Fruit fly (Drosophila melanogaster) whole organism, embryonic: Measurements from ENCODE around the gene CG1632.

Experiments used
- Bteb2 ChIP-seq: fragments of 200-800 bp; sonication (Bioruptor generic); optimal IDR thresholded peaks from 2 replicates; lab custom pipeline; 2016; ENCODE audit warnings: missing biosample characterization, missing genetic modification characterization
- CG11093 ChIP-seq: fragments of 200-800 bp; sonication (Bioruptor generic); IDR thresholded peaks from 3 replicates; pipeline ENCODE4 v1.3.6; 2022; ENCODE audit warnings: missing biosample characterization, missing genetic modification characterization
- CG11504 ChIP-seq: fragments of 200-800 bp; sonication (Bioruptor generic); optimal IDR thresholded peaks from 3 replicates; lab custom pipeline; 2019; ENCODE audit warnings: missing biosample characterization, mild to moderate bottlenecking, missing genetic modification characterization, moderate library complexity
- CG1233 ChIP-seq: fragments of 200-800 bp; sonication (Bioruptor generic); optimal IDR thresholded peaks from 4 replicates; lab custom pipeline; 2018; ENCODE audit warnings: missing biosample characterization, mild to moderate bottlenecking, missing genetic modification characterization
- CG12391 ChIP-seq: fragments of 200-800 bp; sonication (Bioruptor generic); optimal IDR thresholded peaks from 3 replicates; lab custom pipeline; 2018; ENCODE audit warnings: missing biosample characterization, mild to moderate bottlenecking, missing genetic modification characterization, moderate library complexity
- CG12744 ChIP-seq: fragments of 200-800 bp; sonication (Bioruptor generic); optimal IDR thresholded peaks from 2 replicates; lab custom pipeline; 2016; ENCODE audit warnings: missing biosample characterization, missing genetic modification characterization
- CG13123 ChIP-seq: fragments of 200-800 bp; sonication (Bioruptor generic); optimal IDR thresholded peaks from 2 replicates; lab custom pipeline; 2016; ENCODE audit warnings: missing biosample characterization, missing genetic modification characterization
- CG13287 ChIP-seq: fragments of 200-800 bp; sonication (Bioruptor generic); IDR thresholded peaks from 2 replicates; pipeline ENCODE4 v1.3.6; 2022; ENCODE audit warnings: missing biosample characterization, missing genetic modification characterization; ENCODE audit not compliant: partially characterized antibody
- CG14050 ChIP-seq: fragments of 200-800 bp; sonication (Bioruptor generic); IDR thresholded peaks from 3 replicates; pipeline ENCODE4 v1.3.6; 2022; ENCODE audit warnings: missing biosample characterization, missing genetic modification characterization
- CG16815 ChIP-seq: fragments of 200-800 bp; sonication (Bioruptor generic); optimal IDR thresholded peaks from 3 replicates; lab custom pipeline; 2017; ENCODE audit warnings: missing biosample characterization, mild to moderate bottlenecking, missing genetic modification characterization
- CG17912 ChIP-seq: fragments of 200-800 bp; sonication (Bioruptor generic); optimal IDR thresholded peaks from 2 replicates; lab custom pipeline; 2018; ENCODE audit warnings: missing biosample characterization, mild to moderate bottlenecking, missing genetic modification characterization
- CG2129 ChIP-seq: fragments of 200-800 bp; sonication (Bioruptor generic); IDR thresholded peaks from 2 replicates; pipeline ENCODE4 v1.3.6; 2022; ENCODE audit warnings: missing biosample characterization, missing genetic modification characterization; ENCODE audit not compliant: partially characterized antibody
- CG31224 ChIP-seq: fragments of 200-800 bp; sonication (Bioruptor generic); IDR thresholded peaks from 2 replicates; pipeline ENCODE4 v1.3.6; 2022; ENCODE audit warnings: missing biosample characterization, missing genetic modification characterization
- CG4282 ChIP-seq: fragments of 200-800 bp; sonication (Bioruptor generic); optimal IDR thresholded peaks from 2 replicates; lab custom pipeline; 2016; ENCODE audit warnings: missing biosample characterization, missing genetic modification characterization
- CG6791 ChIP-seq: fragments of 200-800 bp; sonication (Bioruptor generic); IDR thresholded peaks from 3 replicates; pipeline ENCODE4 v1.3.6; 2022; ENCODE audit warnings: missing biosample characterization, missing genetic modification characterization; ENCODE audit not compliant: partially characterized antibody
- CG7556 ChIP-seq: fragments of 200-800 bp; sonication (Bioruptor generic); optimal IDR thresholded peaks from 2 replicates; lab custom pipeline; 2017; ENCODE audit warnings: missing biosample characterization, mild to moderate bottlenecking, missing genetic modification characterization
- CG9215 ChIP-seq: fragments of 200-800 bp; sonication (Bioruptor generic); IDR thresholded peaks from 2 replicates; pipeline ENCODE4 v1.3.6; 2022; ENCODE audit warnings: missing biosample characterization, missing genetic modification characterization
- Camta ChIP-seq: fragments of 200-800 bp; sonication (Bioruptor generic); optimal IDR thresholded peaks from 2 replicates; lab custom pipeline; 2016; ENCODE audit warnings: missing biosample characterization, missing genetic modification characterization
- CoRest ChIP-seq: fragments of 200-800 bp; sonication (Bioruptor generic); optimal IDR thresholded peaks from 3 replicates; lab custom pipeline; 2018; ENCODE audit warnings: missing biosample characterization, mild to moderate bottlenecking, missing genetic modification characterization, moderate library complexity
- Dp ChIP-seq: fragments of 200-800 bp; sonication (Bioruptor generic); optimal IDR thresholded peaks from 2 replicates; lab custom pipeline; 2018; ENCODE audit warnings: missing biosample characterization, mild to moderate bottlenecking, missing genetic modification characterization, moderate library complexity
- Dref ChIP-seq: fragments of 200-800 bp; sonication (Bioruptor generic); IDR thresholded peaks from 2 replicates; pipeline ENCODE4 v1.3.6; 2022; ENCODE audit warnings: missing biosample characterization, missing genetic modification characterization
- Fer2 ChIP-seq: fragments of 200-800 bp; sonication (Bioruptor generic); optimal IDR thresholded peaks from 2 replicates; lab custom pipeline; 2018; ENCODE audit warnings: missing biosample characterization, mild to moderate bottlenecking, missing genetic modification characterization, moderate library complexity
- HLH3B ChIP-seq: fragments of 200-800 bp; sonication (Bioruptor generic); IDR thresholded peaks from 2 replicates; pipeline ENCODE4 v1.3.6; 2022; ENCODE audit warnings: missing biosample characterization, missing genetic modification characterization
- Hey ChIP-seq: fragments of 200-800 bp; sonication (Bioruptor generic); optimal IDR thresholded peaks from 3 replicates; lab custom pipeline; 2018; ENCODE audit warnings: missing biosample characterization, mild to moderate bottlenecking, missing genetic modification characterization
- Hmx ChIP-seq: fragments of 200-800 bp; sonication (Bioruptor generic); optimal IDR thresholded peaks from 2 replicates; lab custom pipeline; 2016; ENCODE audit warnings: missing biosample characterization, missing genetic modification characterization
- Hsf ChIP-seq: fragments of 200-800 bp; sonication (Bioruptor generic); optimal IDR thresholded peaks from 3 replicates; lab custom pipeline; 2016; ENCODE audit warnings: missing biosample characterization, missing genetic modification characterization
- Mrtf ChIP-seq: fragments of 200-800 bp; sonication (Bioruptor generic); IDR thresholded peaks from 3 replicates; pipeline ENCODE4 v1.3.6; 2022; ENCODE audit warnings: missing biosample characterization, missing genetic modification characterization
- NC2α ChIP-seq: fragments of 200-800 bp; sonication (Bioruptor generic); optimal IDR thresholded peaks from 2 replicates; lab custom pipeline; 2016; ENCODE audit warnings: missing biosample characterization, missing genetic modification characterization
- Nf-YB ChIP-seq: fragments of 200-800 bp; sonication (Bioruptor generic); optimal IDR thresholded peaks from 3 replicates; lab custom pipeline; 2019; ENCODE audit warnings: missing biosample characterization, mild to moderate bottlenecking, missing genetic modification characterization, moderate library complexity
- PHDP ChIP-seq: fragments of 200-800 bp; sonication (Bioruptor generic); optimal IDR thresholded peaks from 3 replicates; lab custom pipeline; 2018; ENCODE audit warnings: missing biosample characterization, mild to moderate bottlenecking, missing genetic modification characterization, moderate library complexity
- Pdp1 ChIP-seq, 2 experiments: fragments of 200-800 bp; sonication (Bioruptor generic); optimal IDR thresholded peaks; 3 replicates each; lab custom pipeline; 2016; ENCODE audit warnings: missing biosample characterization in 2 of 2, missing genetic modification characterization in 2 of 2, mild to moderate bottlenecking in 1 of 2, moderate library complexity in 1 of 2
- Rfx ChIP-seq: fragments of 200-800 bp; sonication (Bioruptor generic); IDR thresholded peaks from 2 replicates; pipeline ENCODE4 v1.3.6; 2022; ENCODE audit warnings: missing biosample characterization, missing genetic modification characterization
- Scr ChIP-seq: fragments of 200-800 bp; sonication (Bioruptor generic); IDR thresholded peaks from 2 replicates; pipeline ENCODE4 v1.3.6; 2022; ENCODE audit warnings: missing biosample characterization, missing genetic modification characterization; ENCODE audit not compliant: partially characterized antibody
- aop ChIP-seq: fragments of 200-800 bp; sonication (Bioruptor generic); IDR thresholded peaks from 2 replicates; pipeline ENCODE4 v1.3.6; 2022; ENCODE audit warnings: missing biosample characterization, missing genetic modification characterization
- caup ChIP-seq: fragments of 200-800 bp; sonication (Bioruptor generic); optimal IDR thresholded peaks from 3 replicates; lab custom pipeline; 2017; ENCODE audit warnings: missing biosample characterization, mild to moderate bottlenecking, missing genetic modification characterization, moderate library complexity; ENCODE audit not compliant: severe bottlenecking
- da ChIP-seq: fragments of 200-800 bp; sonication (Bioruptor generic); optimal IDR thresholded peaks from 2 replicates; lab custom pipeline; 2016; ENCODE audit warnings: missing biosample characterization, missing genetic modification characterization
- dati ChIP-seq: fragments of 200-800 bp; sonication (Bioruptor generic); IDR thresholded peaks from 2 replicates; pipeline ENCODE4 v1.3.6; 2022; ENCODE audit warnings: missing biosample characterization, missing genetic modification characterization
- eve ChIP-seq, 2 experiments: fragments of >200 bp; optimal IDR thresholded peaks; 2 replicates each; lab custom pipeline; 2017; ENCODE audit warnings: missing biosample characterization in 2 of 2, missing genetic modification characterization in 2 of 2
- fu2 ChIP-seq: fragments of 200-800 bp; sonication (Bioruptor generic); optimal IDR thresholded peaks from 2 replicates; lab custom pipeline; 2016; ENCODE audit warnings: missing biosample characterization, missing genetic modification characterization
- gem ChIP-seq: fragments of 200-800 bp; sonication (Bioruptor generic); optimal IDR thresholded peaks from 2 replicates; lab custom pipeline; 2019; ENCODE audit warnings: missing biosample characterization, mild to moderate bottlenecking, missing genetic modification characterization, moderate library complexity
- h ChIP-seq: fragments of >200 bp; optimal IDR thresholded peaks from 2 replicates; lab custom pipeline; 2017
- hbn ChIP-seq: fragments of 200-800 bp; sonication (Bioruptor generic); IDR thresholded peaks from 2 replicates; pipeline ENCODE4 v1.3.6; 2022; ENCODE audit warnings: missing biosample characterization, missing genetic modification characterization; ENCODE audit not compliant: partially characterized antibody
- kah ChIP-seq: fragments of 200-800 bp; sonication (Bioruptor generic); optimal IDR thresholded peaks from 2 replicates; lab custom pipeline; 2018; ENCODE audit warnings: missing biosample characterization, mild to moderate bottlenecking, missing genetic modification characterization
- lbe ChIP-seq: fragments of 200-800 bp; sonication (Bioruptor generic); optimal IDR thresholded peaks from 2 replicates; lab custom pipeline; 2016; ENCODE audit warnings: missing biosample characterization, mild to moderate bottlenecking, missing genetic modification characterization
- luna ChIP-seq: fragments of 200-800 bp; sonication (Bioruptor generic); optimal IDR thresholded peaks from 2 replicates; lab custom pipeline; 2016; ENCODE audit warnings: missing biosample characterization, missing genetic modification characterization
- nerfin-2 ChIP-seq: fragments of 200-800 bp; sonication (Bioruptor generic); IDR thresholded peaks from 2 replicates; pipeline ENCODE4 v1.3.6; 2022; ENCODE audit warnings: missing biosample characterization, missing genetic modification characterization; ENCODE audit not compliant: partially characterized antibody
- shn ChIP-seq: fragments of 200-800 bp; sonication (Bioruptor generic); optimal IDR thresholded peaks from 3 replicates; lab custom pipeline; 2016; ENCODE audit warnings: missing biosample characterization, missing genetic modification characterization
- stwl ChIP-seq: fragments of 200-800 bp; sonication (Bioruptor generic); optimal IDR thresholded peaks from 3 replicates; lab custom pipeline; 2018; ENCODE audit warnings: missing biosample characterization, mild to moderate bottlenecking, missing genetic modification characterization, moderate library complexity
- tll ChIP-seq, 2 experiments: fragments of 200-800 bp in 1 of 2; fragments of >200 bp in 1 of 2; sonication (Bioruptor generic) in 1 of 2; optimal IDR thresholded peaks; 2 replicates each; lab custom pipeline; 2017 to 2019; ENCODE audit warnings: missing biosample characterization in 2 of 2, missing genetic modification characterization in 2 of 2, mild to moderate bottlenecking in 1 of 2, moderate library complexity in 1 of 2
- tna ChIP-seq: fragments of 200-800 bp; sonication (Bioruptor generic); IDR thresholded peaks from 2 replicates; pipeline ENCODE4 v1.3.6; 2022; ENCODE audit warnings: missing biosample characterization, missing genetic modification characterization; ENCODE audit not compliant: partially characterized antibody
- zen ChIP-seq: fragments of 200-800 bp; sonication (Bioruptor generic); optimal IDR thresholded peaks from 3 replicates; lab custom pipeline; 2018; ENCODE audit warnings: missing biosample characterization, mild to moderate bottlenecking, missing genetic modification characterization, moderate library complexity

The CG1632 gene

dm6 chrX:8240431-8240830 lies 12.0 kb upstream of the CG1632 start, which contains the start of gene CG2147:
TSS of gene CG2147 (plus strand) at chrX:8240684.
- TF ChIP-seq CG11504 (no peak), Hsf (GFP tag; lab: Kevin White, UChicago) (no peak), CG13123 (GFP tag; lab: Kevin White, UChicago) (no peak), CG1233 (GFP tag; lab: Kevin White, UChicago) (no peak), CG17912 (GFP tag; lab: Kevin White, UChicago) (no peak), Nf-YB (no peak), CG2129 (GFP tag; lab: Robert Waterston, UW) (peak; percentile 29; the same call in 1 of the 2 replicates), CG4282 (GFP tag; lab: Kevin White, UChicago) (no peak), CG7556 (GFP tag; lab: Kevin White, UChicago) (no peak), da (GFP tag; lab: Kevin White, UChicago) (no peak), NC2α (no peak), CoRest (no peak), shn (GFP tag; lab: Kevin White, UChicago) (no peak), CG12391 (tag; lab: Kevin White, UChicago) (no peak), eve (GFP tag; optimal IDR thresholded peaks at IDR 0.05; lab: Kevin White, UChicago) (no peak), lbe (GFP tag; lab: Kevin White, UChicago) (peak; percentile 28), zen (tag; lab: Kevin White, UChicago) (no peak), hbn (GFP tag; lab: Robert Waterston, UW) (peak; percentile 84), Scr (GFP tag; lab: Robert Waterston, UW) (peak; percentile 81), caup (GFP tag; lab: Kevin White, UChicago) (no peak), CG16815 (GFP tag; lab: Kevin White, UChicago) (no peak), fu2 (GFP tag; lab: Kevin White, UChicago) (no peak), luna (GFP tag; lab: Kevin White, UChicago) (no peak), CG11093 (GFP tag; lab: Robert Waterston, UW) (no peak), CG6791 (GFP tag; lab: Robert Waterston, UW) (peak; percentile 87), stwl (peak; percentile 36), Camta (GFP tag; lab: Kevin White, UChicago) (no peak), Dref (GFP tag; lab: Robert Waterston, UW) (peak; percentile 85), Hey (tag; lab: Kevin White, UChicago) (no peak), kah (no peak), gem (no peak), dati (GFP tag; lab: Robert Waterston, UW) (no peak), Bteb2 (no peak), HLH3B (GFP tag; lab: Robert Waterston, UW) (no peak), Fer2 (tag; lab: Kevin White, UChicago) (no peak), aop (GFP tag; lab: Robert Waterston, UW) (no peak), nerfin-2 (peak; percentile 71), tna (GFP tag; lab: Robert Waterston, UW) (peak; percentile 73), Hmx (GFP tag; lab: Kevin White, UChicago) (no peak), Rfx (GFP tag; lab: Robert Waterston, UW) (no peak), h (lab: Kevin White, UChicago) (no peak), Mrtf (GFP tag; lab: Robert Waterston, UW) (no peak), CG14050 (GFP tag; lab: Robert Waterston, UW) (no peak), CG12744 (GFP tag; lab: Kevin White, UChicago) (no peak), PHDP (tag; lab: Kevin White, UChicago) (no peak), Dp (GFP tag; lab: Kevin White, UChicago) (peak; percentile 86), CG9215 (no peak), tll (GFP tag; optimal IDR thresholded peaks at IDR 0.05; lab: Kevin White, UChicago) (no peak), CG13287 (GFP tag; lab: Robert Waterston, UW) (peak; percentile 92), Pdp1 (GFP tag; optimal IDR thresholded peaks at IDR 0.05; lab: Kevin White, UChicago) (no peak), CG31224 (GFP tag; lab: Robert Waterston, UW) (no peak)
